Worm (Caenorhabditis elegans) whole organism, L1 larva: ENCODE results near the gene grld-1.

ENCODE experiments used
- mab-9 ChIP-seq: fragments of 200-800 bp; sonication (Bioruptor generic); IDR thresholded peaks from 2 replicates; pipeline ENCODE4 v1.3.6; 2022; ENCODE audit warnings: missing genetic modification reagents, missing genetic modification characterization, missing compliant biosample characterization
- nhr-11 ChIP-seq: fragments of 150-350 bp; optimal IDR thresholded peaks from 2 replicates; lab custom pipeline; 2014; ENCODE audit warnings: missing biosample characterization, missing genetic modification characterization
- nhr-28 ChIP-seq: fragments of 150-350 bp; optimal IDR thresholded peaks from 2 replicates; lab custom pipeline; 2014; ENCODE audit warnings: missing biosample characterization, missing genetic modification characterization
- nhr-71 ChIP-seq: sonication (generic microtip); optimal IDR thresholded peaks from 2 replicates; lab custom pipeline; 2016; ENCODE audit warnings: mild to moderate bottlenecking, missing genetic modification characterization, moderate library complexity, missing compliant biosample characterization
- sup-37 ChIP-seq: fragments of 200-800 bp; sonication (Bioruptor generic); optimal IDR thresholded peaks from 2 replicates; lab custom pipeline; 2018; ENCODE audit warnings: mild to moderate bottlenecking, missing genetic modification characterization, missing compliant biosample characterization

ce11 chrIV:174115-174514 is 48.4 kb upstream of the grld-1 start:
- no peak for TF ChIP-seq mab-9 (GFP tag; lab: Robert Waterston, UW)
- TF ChIP-seq sup-37 = no peak
- TF ChIP-seq nhr-28 (tag; lab: Kevin White, UChicago) = no peak
- no peak for TF ChIP-seq nhr-11
- TF ChIP-seq nhr-71 (tag; lab: Kevin White, UChicago) = no peak
